Fruit fly (Drosophila melanogaster): ENCODE results near the gene GstD1.

GstD1 gene

dm6 chr3R:12365887-12366286, 3.2 kb downstream of the GstD1 start:
- TF ChIP-seq noc (tag; optimal IDR thresholded peaks at IDR 0.05) = no peak

- TF ChIP-seq noc (tag; optimal IDR thresholded peaks at IDR 0.05) = peak; percentile 46
Measured at dm6 chr3R:12365264-12365840, 3.7 kb downstream of the GstD1 start, which contains the start of gene GstD10. TSS of gene GstD10 (minus strand) at chr3R:12365735.

dm6 chr3R:12364580-12364979, 4.5 kb downstream of the GstD1 start, which contains the start of gene Tim17a1:
TSS of gene Tim17a1 (minus strand) at chr3R:12364680.
- no peak for TF ChIP-seq noc (tag; optimal IDR thresholded peaks at IDR 0.05)

dm6 chr3R:12363544-12363943, 5.5 kb downstream of the GstD1 start:
- no peak for TF ChIP-seq noc (tag; optimal IDR thresholded peaks at IDR 0.05)

dm6 chr3R:12361962-12362497, 7.0 kb downstream of the GstD1 start:
- TF ChIP-seq noc (tag; optimal IDR thresholded peaks at IDR 0.05) = no peak

- TF ChIP-seq noc (tag; optimal IDR thresholded peaks at IDR 0.05) = no peak
Measured at dm6 chr3R:12359837-12360236, 9.2 kb downstream of the GstD1 start, which contains the start of gene CG4115. TSS of gene CG4115 (plus strand) at chr3R:12360008.

dm6 chr3R:12356044-12356443, 13.0 kb downstream of the GstD1 start, which contains the start of gene MBD-R2:
TSS of gene MBD-R2 (minus strand) at chr3R:12356265.
- TF ChIP-seq noc (tag; optimal IDR thresholded peaks at IDR 0.05) = no peak

dm6 chr3R:12352003-12352402, 17.1 kb downstream of the GstD1 start, which contains the start of gene CG10041:
TSS of gene CG10041 (minus strand) at chr3R:12352103.
- no peak for TF ChIP-seq noc (tag; optimal IDR thresholded peaks at IDR 0.05)

dm6 chr3R:12350497-12350896, 18.6 kb downstream of the GstD1 start, which contains the start of gene CG10038:
TSS of gene CG10038 (minus strand) at chr3R:12350644.
- TF ChIP-seq noc (tag; optimal IDR thresholded peaks at IDR 0.05) = no peak

dm6 chr3R:12347659-12348058, 21.4 kb downstream of the GstD1 start:
- TF ChIP-seq noc (tag; optimal IDR thresholded peaks at IDR 0.05) = no peak

- no peak for TF ChIP-seq noc (tag; optimal IDR thresholded peaks at IDR 0.05)
Measured at dm6 chr3R:12345989-12346388, 23.1 kb downstream of the GstD1 start.

dm6 chr3R:12344914-12345549, 24.0 kb downstream of the GstD1 start:
- no peak for TF ChIP-seq noc (tag; optimal IDR thresholded peaks at IDR 0.05)

dm6 chr3R:12341374-12341773, 27.7 kb downstream of the GstD1 start, which contains the start of gene Sgsf:
TSS of gene Sgsf (plus strand) at chr3R:12341674.
- TF ChIP-seq noc (tag; optimal IDR thresholded peaks at IDR 0.05) = no peak

- TF ChIP-seq noc (tag; optimal IDR thresholded peaks at IDR 0.05) = no peak
Measured at dm6 chr3R:12329827-12330226, 39.2 kb downstream of the GstD1 start.

dm6 chr3R:12326855-12327254, 42.2 kb downstream of the GstD1 start:
- TF ChIP-seq noc (tag; optimal IDR thresholded peaks at IDR 0.05) = no peak

- no peak for TF ChIP-seq noc (tag; optimal IDR thresholded peaks at IDR 0.05)
Measured at dm6 chr3R:12323221-12323620, 45.8 kb downstream of the GstD1 start, which contains the start of gene CG10013. TSS of gene CG10013 (plus strand) at chr3R:12323521.
